Worm (Caenorhabditis elegans): Measurements from ENCODE around the gene Y57G11C.42.
A peak's percentile ranks its signal among the peaks of the same experiment; 100 is the strongest.

The Y57G11C.42 gene

DNA sequence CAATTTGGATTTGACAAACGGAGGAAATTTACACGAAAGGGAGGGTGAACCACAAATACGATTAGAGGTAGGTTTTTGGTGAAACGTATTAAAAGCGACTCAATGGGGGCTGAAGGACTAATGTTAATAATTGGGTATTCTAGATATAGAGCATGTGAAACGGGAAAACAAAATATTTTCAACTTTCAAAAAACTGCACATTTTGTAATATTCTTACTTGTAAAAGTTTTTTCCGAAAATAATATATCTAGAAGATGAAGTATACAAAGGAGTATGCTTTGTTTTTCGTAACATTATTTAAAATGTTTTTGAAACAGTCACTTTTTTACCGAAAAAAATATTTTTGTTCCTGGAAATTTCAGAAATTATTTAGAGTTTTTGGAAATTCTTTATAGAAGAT is 13.6 kb downstream of the Y57G11C.42 start:
- TF ChIP-seq ref-1 (GFP tag; conservative IDR thresholded peaks at IDR 0.05) (no peak), cog-1 (tag; optimal IDR thresholded peaks at IDR 0.05) (no peak), T22C8.4 (GFP tag; IDR thresholded peaks at IDR 0.05) (no peak), flt-1 (GFP tag; IDR thresholded peaks at IDR 0.05) (no peak), klf-2 (GFP tag; conservative IDR thresholded peaks at IDR 0.05) (no peak)

- TF ChIP-seq tab-1 (GFP tag; IDR thresholded peaks at IDR 0.05) (no peak), T22C8.4 (GFP tag; IDR thresholded peaks at IDR 0.05) (no peak), med-1 (GFP tag; optimal IDR thresholded peaks at IDR 0.05; ENCODE audit: insufficient read depth) (no peak), ref-1 (GFP tag; conservative IDR thresholded peaks at IDR 0.05) (no peak), ztf-29 (GFP tag; IDR thresholded peaks at IDR 0.05) (no peak), ztf-23 (GFP tag; IDR thresholded peaks at IDR 0.05) (no peak), flt-1 (GFP tag; IDR thresholded peaks at IDR 0.05) (no peak), klf-2 (GFP tag; conservative IDR thresholded peaks at IDR 0.05) (no peak)
These were observed 26.6 kb downstream of the Y57G11C.42 start, which contains the start of gene Y57G11C.499 for ce11 chrIV:14754912-14755311. Gene Y57G11C.499 (minus strand): TSS chrIV:14754934.

ce11 chrIV:14757786-14758185 is 29.5 kb downstream of the Y57G11C.42 start:
- no peak for TF ChIP-seq tab-1 (GFP tag; IDR thresholded peaks at IDR 0.05)
- no peak for TF ChIP-seq ztf-29 (GFP tag; IDR thresholded peaks at IDR 0.05)
- TF ChIP-seq klf-2 (GFP tag; conservative IDR thresholded peaks at IDR 0.05): no peak
- TF ChIP-seq ztf-23 (GFP tag; IDR thresholded peaks at IDR 0.05): no peak
- no peak for TF ChIP-seq T22C8.4 (GFP tag; IDR thresholded peaks at IDR 0.05)
- no peak for TF ChIP-seq cog-1 (tag; optimal IDR thresholded peaks at IDR 0.05)
- no peak for TF ChIP-seq med-1 (GFP tag; optimal IDR thresholded peaks at IDR 0.05; ENCODE audit: insufficient read depth)
- TF ChIP-seq ref-1 (GFP tag; conservative IDR thresholded peaks at IDR 0.05): no peak
- no peak for TF ChIP-seq flt-1 (GFP tag; IDR thresholded peaks at IDR 0.05)

DNA sequence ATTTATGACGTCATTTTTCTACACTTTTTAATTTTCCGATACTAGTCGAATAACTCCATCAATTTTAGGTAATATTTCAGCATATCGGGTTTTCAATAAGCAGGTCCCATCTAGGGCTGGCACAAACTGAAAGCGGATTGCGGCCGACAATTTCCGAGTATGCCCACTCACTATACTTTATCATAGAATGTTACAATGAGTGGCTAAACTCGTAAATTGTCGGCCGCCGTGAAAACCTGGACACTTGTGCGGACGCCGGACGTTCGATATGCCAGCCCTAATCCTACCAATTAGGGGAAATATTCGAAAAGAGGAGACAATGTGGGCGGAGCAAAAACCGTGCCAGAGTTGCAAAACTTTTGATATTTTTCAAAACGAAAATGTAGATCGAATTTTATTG is 31.3 kb downstream of the Y57G11C.42 start:
- TF ChIP-seq cog-1 (tag; optimal IDR thresholded peaks at IDR 0.05): no peak
- no peak for TF ChIP-seq ztf-23 (GFP tag; IDR thresholded peaks at IDR 0.05)
- no peak for TF ChIP-seq flt-1 (GFP tag; IDR thresholded peaks at IDR 0.05)
- no peak for TF ChIP-seq tab-1 (GFP tag; IDR thresholded peaks at IDR 0.05)
- TF ChIP-seq T22C8.4 (GFP tag; IDR thresholded peaks at IDR 0.05): no peak

DNA sequence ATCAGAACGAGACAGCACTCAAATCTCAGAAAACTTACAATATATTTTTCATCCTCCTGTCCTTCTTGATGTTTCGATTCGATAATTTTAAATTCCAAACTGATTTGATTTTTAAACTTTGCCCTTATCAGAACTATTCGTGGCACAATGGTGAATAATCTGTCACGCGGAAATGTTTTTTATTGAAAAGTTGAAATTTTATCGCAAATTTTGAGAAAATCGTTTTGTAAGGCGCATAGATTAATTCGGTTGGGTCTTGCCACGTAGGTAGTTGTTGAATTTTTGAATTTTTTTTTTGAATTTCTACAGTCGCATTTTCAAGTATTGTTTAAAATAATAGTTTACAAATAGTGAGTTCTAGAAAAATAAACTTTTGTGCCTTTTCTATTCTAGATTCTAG is 32.5 kb downstream of the Y57G11C.42 start, which contains the start of gene ptp-5.2:
Gene ptp-5.2 (minus strand): TSS at position 101 of the 400 bp plus-strand sequence.
- TF ChIP-seq flt-1 (GFP tag; IDR thresholded peaks at IDR 0.05) (no peak), T22C8.4 (GFP tag; IDR thresholded peaks at IDR 0.05) (no peak), klf-2 (GFP tag; conservative IDR thresholded peaks at IDR 0.05) (no peak), ztf-29 (GFP tag; IDR thresholded peaks at IDR 0.05) (no peak), ztf-23 (GFP tag; IDR thresholded peaks at IDR 0.05) (no peak), cog-1 (tag; optimal IDR thresholded peaks at IDR 0.05) (no peak), med-1 (GFP tag; optimal IDR thresholded peaks at IDR 0.05; ENCODE audit: insufficient read depth) (no peak), tab-1 (GFP tag; IDR thresholded peaks at IDR 0.05) (no peak), ref-1 (GFP tag; conservative IDR thresholded peaks at IDR 0.05) (no peak)

DNA sequence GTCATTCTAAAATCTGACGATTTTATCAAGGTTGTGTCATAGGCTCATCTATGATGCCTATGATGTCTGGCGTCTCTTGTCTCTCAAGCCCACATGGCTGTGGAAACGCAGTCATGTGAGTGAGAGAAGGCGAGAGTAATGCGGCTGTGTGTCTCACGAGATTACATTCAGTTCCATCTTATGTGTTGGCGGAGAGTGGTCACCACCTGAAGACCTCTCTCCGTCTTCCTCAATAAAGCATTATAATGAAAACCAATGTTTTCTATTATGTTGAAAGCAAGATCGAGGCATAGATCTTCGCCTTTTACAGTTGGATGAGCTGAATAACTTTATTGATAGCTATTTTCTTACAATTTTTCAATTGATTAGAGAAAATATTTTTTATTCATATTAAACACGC is 35.0 kb downstream of the Y57G11C.42 start:
- peak; percentile 12 for TF ChIP-seq cog-1 (tag; optimal IDR thresholded peaks at IDR 0.05)

DNA sequence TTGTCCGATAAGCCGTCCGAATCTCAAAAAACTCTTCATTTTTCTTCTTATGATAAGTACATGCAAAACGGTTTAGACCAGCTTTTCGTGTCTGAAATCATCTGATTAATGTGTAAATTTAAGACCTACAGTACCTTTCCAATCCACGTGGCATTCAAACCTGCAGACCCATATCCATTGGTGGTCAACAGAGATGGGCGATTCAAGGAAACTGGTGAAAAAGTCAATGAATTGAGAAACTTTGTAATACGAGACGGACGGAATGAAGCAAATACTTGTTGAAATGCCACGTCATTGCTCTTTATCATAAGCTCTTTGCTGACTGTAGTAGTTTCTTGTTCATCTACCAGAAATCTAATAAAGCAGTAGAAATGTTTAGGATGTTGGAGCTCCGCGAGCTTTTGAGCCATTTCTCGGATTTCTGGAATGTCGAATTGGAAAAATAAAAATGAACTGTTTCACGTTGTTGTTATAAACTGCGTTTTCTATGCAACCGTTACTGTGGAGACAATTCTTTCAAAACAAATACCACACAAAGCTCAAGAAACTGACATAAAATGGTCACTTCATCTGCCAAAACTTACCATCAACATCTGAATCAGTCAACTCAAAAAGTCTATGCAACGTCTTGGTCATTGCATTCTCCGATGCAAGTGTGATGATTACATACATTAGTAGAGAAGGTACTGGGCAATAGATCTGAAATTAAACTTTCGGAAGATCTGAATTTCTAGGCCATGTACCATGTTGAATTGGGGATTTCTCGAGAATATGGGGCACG is 35.8 kb downstream of the Y57G11C.42 start:
- TF ChIP-seq med-1 (GFP tag; optimal IDR thresholded peaks at IDR 0.05; ENCODE audit: insufficient read depth) (no peak), T22C8.4 (GFP tag; IDR thresholded peaks at IDR 0.05) (no peak), ztf-23 (GFP tag; IDR thresholded peaks at IDR 0.05) (no peak), tab-1 (GFP tag; IDR thresholded peaks at IDR 0.05) (no peak), klf-2 (GFP tag; conservative IDR thresholded peaks at IDR 0.05) (no peak), flt-1 (GFP tag; IDR thresholded peaks at IDR 0.05) (no peak), cog-1 (tag; optimal IDR thresholded peaks at IDR 0.05) (no peak), ztf-29 (GFP tag; IDR thresholded peaks at IDR 0.05) (no peak), ref-1 (GFP tag; conservative IDR thresholded peaks at IDR 0.05) (no peak)

DNA sequence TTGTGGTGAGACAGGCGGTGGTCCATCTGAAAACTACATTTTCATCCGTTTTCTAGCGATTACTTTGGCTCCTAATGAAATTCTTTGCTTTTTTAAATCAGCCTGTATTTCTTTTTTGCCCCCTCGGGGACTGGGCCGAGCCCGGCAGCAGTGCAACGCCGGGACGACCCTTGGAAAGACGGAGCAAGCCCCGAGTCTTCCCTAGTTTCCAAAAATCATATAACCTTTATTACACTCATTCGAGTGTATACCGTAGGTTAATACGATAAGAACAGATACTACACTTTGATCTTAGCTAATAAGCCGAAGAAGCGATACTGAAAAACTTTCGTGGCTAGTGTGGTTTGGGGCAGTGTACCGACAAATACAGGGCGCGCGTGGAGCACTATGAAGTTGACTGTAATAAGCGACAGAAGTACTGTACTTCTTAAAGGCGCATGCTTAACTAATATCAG is 36.4 kb downstream of the Y57G11C.42 start:
- no peak for TF ChIP-seq ztf-23 (GFP tag; IDR thresholded peaks at IDR 0.05)
- TF ChIP-seq med-1 (GFP tag; optimal IDR thresholded peaks at IDR 0.05; ENCODE audit: insufficient read depth): no peak
- no peak for TF ChIP-seq T22C8.4 (GFP tag; IDR thresholded peaks at IDR 0.05)
- TF ChIP-seq tab-1 (GFP tag; IDR thresholded peaks at IDR 0.05): no peak
- TF ChIP-seq ztf-29 (GFP tag; IDR thresholded peaks at IDR 0.05): no peak
- TF ChIP-seq cog-1 (tag; optimal IDR thresholded peaks at IDR 0.05): no peak
- no peak for TF ChIP-seq flt-1 (GFP tag; IDR thresholded peaks at IDR 0.05)
- TF ChIP-seq klf-2 (GFP tag; conservative IDR thresholded peaks at IDR 0.05): no peak

- TF ChIP-seq T22C8.4 (GFP tag; IDR thresholded peaks at IDR 0.05) (no peak), cog-1 (tag; optimal IDR thresholded peaks at IDR 0.05) (no peak)
These were observed 37.0 kb downstream of the Y57G11C.42 start, which contains the start of gene Y57G11C.5 for ce11 chrIV:14765336-14765735. Gene Y57G11C.5 (minus strand): TSS chrIV:14765436.

DNA sequence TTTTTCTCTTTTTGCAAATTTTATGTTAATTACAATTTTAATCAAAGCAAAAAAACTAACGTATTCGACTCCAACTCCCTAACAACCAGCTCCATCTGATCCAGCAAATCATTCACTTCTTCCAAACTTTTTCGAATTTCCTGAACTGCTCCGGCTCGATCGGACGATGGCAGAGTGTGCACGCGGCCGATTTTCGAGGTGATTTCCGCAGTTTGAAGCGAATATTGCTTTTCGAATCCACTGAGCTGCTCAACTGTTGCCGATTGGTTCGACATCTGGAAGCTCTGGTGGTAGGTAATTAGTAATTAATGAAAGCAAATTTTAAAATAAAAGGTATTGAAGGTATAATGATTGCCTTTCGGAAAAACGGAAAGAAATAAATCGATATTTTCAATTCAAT is 38.1 kb downstream of the Y57G11C.42 start, which contains the start of gene vti-1:
Gene vti-1 (minus strand): TSS at position 284 of the 400 bp plus-strand sequence.
- TF ChIP-seq T22C8.4 (GFP tag; IDR thresholded peaks at IDR 0.05) (no peak), klf-2 (GFP tag; conservative IDR thresholded peaks at IDR 0.05) (no peak), ztf-23 (GFP tag; IDR thresholded peaks at IDR 0.05) (no peak), ref-1 (GFP tag; conservative IDR thresholded peaks at IDR 0.05) (no peak), cog-1 (tag; optimal IDR thresholded peaks at IDR 0.05) (no peak), med-1 (GFP tag; optimal IDR thresholded peaks at IDR 0.05; ENCODE audit: insufficient read depth) (no peak), ztf-29 (GFP tag; IDR thresholded peaks at IDR 0.05) (no peak), tab-1 (GFP tag; IDR thresholded peaks at IDR 0.05) (no peak), flt-1 (GFP tag; IDR thresholded peaks at IDR 0.05) (no peak)
